Worm (Caenorhabditis elegans): ENCODE data around the gene M70.3.

- TF ChIP-seq aly-2 (tag; optimal IDR thresholded peaks at IDR 0.05) (no peak), tbx-2 (tag; optimal IDR thresholded peaks at IDR 0.05) (no peak), nhr-90 (tag; optimal IDR thresholded peaks at IDR 0.05; ENCODE audit: poor library complexity) (no peak), nhr-12 (tag; optimal IDR thresholded peaks at IDR 0.05) (no peak), ztf-4 (tag; optimal IDR thresholded peaks at IDR 0.05) (no peak), elt-2 (tag; optimal IDR thresholded peaks at IDR 0.05) (no peak)
These were observed 18.6 kb downstream of the M70.3 start for ce11 chrIV:2223685-2224084.
